Worm (Caenorhabditis elegans) whole organism, midembryonic: ENCODE results near the gene fbxb-38.

Source experiments
- cog-1 ChIP-seq: sonication (generic microtip); optimal IDR thresholded peaks from 2 replicates; lab custom pipeline; 2016; ENCODE audit warnings: missing genetic modification characterization, missing compliant biosample characterization
- flt-1 ChIP-seq: fragments of 200-800 bp; sonication (Bioruptor generic); IDR thresholded peaks from 2 replicates; pipeline ENCODE4 v1.3.6; 2022; ENCODE audit warnings: missing genetic modification characterization, missing compliant biosample characterization
- klf-2 ChIP-seq: fragments of 200-800 bp; sonication (Bioruptor generic); conservative IDR thresholded peaks from 2 replicates; pipeline ENCODE4 v1.3.6; 2022; ENCODE audit warnings: missing genetic modification reagents, missing genetic modification characterization, missing compliant biosample characterization
- ref-1 ChIP-seq: fragments of 200-800 bp; sonication (Bioruptor generic); conservative IDR thresholded peaks from 2 replicates; pipeline ENCODE4 v1.3.6; 2022; ENCODE audit warnings: missing genetic modification reagents, missing genetic modification characterization, missing compliant biosample characterization
- ztf-23 ChIP-seq: fragments of 200-800 bp; sonication (Bioruptor generic); IDR thresholded peaks from 2 replicates; pipeline ENCODE4 v1.3.6; 2022; ENCODE audit warnings: missing genetic modification reagents, missing genetic modification characterization, missing compliant biosample characterization
- ztf-29 ChIP-seq: fragments of 200-800 bp; sonication (Bioruptor generic); IDR thresholded peaks from 2 replicates; pipeline ENCODE4 v1.3.6; 2022; ENCODE audit warnings: missing genetic modification reagents, missing genetic modification characterization, missing compliant biosample characterization

DNA sequence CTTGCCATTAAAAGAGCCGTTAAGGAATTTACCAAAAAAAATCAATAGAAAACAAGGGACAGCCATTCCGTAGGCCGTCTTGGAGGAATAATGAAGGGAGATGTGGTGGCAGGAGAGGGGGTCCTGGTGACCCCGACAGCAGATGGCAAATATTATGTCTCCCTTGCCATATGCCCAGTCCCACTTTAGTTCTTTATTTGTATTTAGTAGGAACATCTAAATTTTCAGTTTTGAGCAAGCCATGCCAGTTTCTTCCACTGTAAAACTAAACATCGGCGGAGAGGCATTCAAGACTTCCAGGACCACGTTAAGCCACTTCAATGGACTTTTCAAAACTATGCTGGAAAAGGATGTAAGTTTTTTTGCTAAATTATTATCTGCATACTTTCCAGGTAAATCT is 31.3 kb downstream of the fbxb-38 start, which contains the start of gene C40A11.4:
- TF ChIP-seq ztf-29 (GFP tag; lab: Robert Waterston, UW): no peak
- no peak for TF ChIP-seq klf-2 (GFP tag; lab: Robert Waterston, UW)
- TF ChIP-seq cog-1: no peak
- no peak for TF ChIP-seq flt-1 (GFP tag; lab: Robert Waterston, UW)
- no peak for TF ChIP-seq ztf-23 (GFP tag; lab: Robert Waterston, UW)
- no peak for TF ChIP-seq ref-1 (GFP tag; lab: Robert Waterston, UW)
